Worm (Caenorhabditis elegans): ENCODE data around the gene R04B5.7.
A peak's percentile ranks its signal among the peaks of the same experiment; 100 is the strongest.

Gene R04B5.7

ce11 chrV:10117465-10117864 is 27.1 kb upstream of the R04B5.7 start, which contains the start of gene C08B6.5:
Gene C08B6.5, plus strand, starts transcription at chrV:10117765.
- no peak for TF ChIP-seq dmd-9 (GFP tag; IDR thresholded peaks at IDR 0.05)
- TF ChIP-seq mxl-3 (GFP tag; optimal IDR thresholded peaks at IDR 0.05): no peak
- no peak for TF ChIP-seq lin-38 (GFP tag; IDR thresholded peaks at IDR 0.05)
- TF ChIP-seq unc-39 (tag; optimal IDR thresholded peaks at IDR 0.05): no peak
- no peak for TF ChIP-seq egl-43 (GFP tag; IDR thresholded peaks at IDR 0.05)
- TF ChIP-seq T26A8.4 (GFP tag; IDR thresholded peaks at IDR 0.05): no peak
- TF ChIP-seq saeg-2 (GFP tag; IDR thresholded peaks at IDR 0.05): no peak
- TF ChIP-seq daf-12 (tag; optimal IDR thresholded peaks at IDR 0.05): no peak

- TF ChIP-seq ces-1 (GFP tag; optimal IDR thresholded peaks at IDR 0.05) (no peak), dmd-6 (GFP tag; IDR thresholded peaks at IDR 0.05) (no peak), egl-27 (tag; optimal IDR thresholded peaks at IDR 0.05) (no peak), jun-1 (tag; optimal IDR thresholded peaks at IDR 0.05) (no peak), ama-1 (optimal IDR thresholded peaks at IDR 0.05) (no peak), spr-1 (tag; optimal IDR thresholded peaks at IDR 0.05) (no peak), dve-1 (tag; optimal IDR thresholded peaks at IDR 0.05; ENCODE audit: insufficient read depth) (no peak), ZK337.2 (GFP tag; IDR thresholded peaks at IDR 0.05) (no peak), tra-1 (GFP tag; IDR thresholded peaks at IDR 0.05) (no peak), T20F7.1 (GFP tag; optimal IDR thresholded peaks at IDR 0.05) (no peak), dmd-9 (GFP tag; IDR thresholded peaks at IDR 0.05) (no peak), ceh-82 (tag; optimal IDR thresholded peaks at IDR 0.05) (no peak), lin-38 (GFP tag; IDR thresholded peaks at IDR 0.05) (no peak), tag-97 (GFP tag; IDR thresholded peaks at IDR 0.05) (no peak), ztf-11 (tag; optimal IDR thresholded peaks at IDR 0.05) (no peak), nhr-237 (tag; optimal IDR thresholded peaks at IDR 0.05) (no peak)
Measured at ce11 chrV:10114329-10114728, 24.0 kb upstream of the R04B5.7 start, which contains the start of gene cht-5. Gene cht-5, plus strand, starts transcription at chrV:10114629.

ce11 chrV:10112187-10112586 is 21.8 kb upstream of the R04B5.7 start, which contains the start of gene C08B6.3:
Gene C08B6.3, minus strand, starts transcription at chrV:10112287.
- TF ChIP-seq daf-16 (GFP tag; optimal IDR thresholded peaks at IDR 0.05) (no peak), daf-16 (tag; optimal IDR thresholded peaks at IDR 0.05) (peak; percentile 8), lir-3 (tag; optimal IDR thresholded peaks at IDR 0.05) (no peak), unc-62 (GFP tag; optimal IDR thresholded peaks at IDR 0.05 in 1 of 2) (peak in 1 of 2 experiments; percentile 18), unc-62 (tag; optimal IDR thresholded peaks at IDR 0.05) (no peak)

ce11 chrV:10111129-10111528 is 20.8 kb upstream of the R04B5.7 start:
- TF ChIP-seq dmd-6 (GFP tag; IDR thresholded peaks at IDR 0.05) (no peak), nhr-28 (tag; optimal IDR thresholded peaks at IDR 0.05) (peak; percentile 17), daf-16 (GFP tag; optimal IDR thresholded peaks at IDR 0.05) (no peak), daf-16 (tag; optimal IDR thresholded peaks at IDR 0.05) (peak; percentile 53), pqm-1 (tag; optimal IDR thresholded peaks at IDR 0.05) (peak; percentile 44)

- TF ChIP-seq ceh-32 (tag; optimal IDR thresholded peaks at IDR 0.05; ENCODE audit: poor library complexity) (no peak), daf-12 (tag; optimal IDR thresholded peaks at IDR 0.05) (no peak), nhr-28 (tag; optimal IDR thresholded peaks at IDR 0.05) (no peak), mes-2 (tag; optimal IDR thresholded peaks at IDR 0.05; ENCODE audit: poor library complexity, severe bottlenecking) (no peak), nhr-48 (tag; optimal IDR thresholded peaks at IDR 0.05) (no peak), pqm-1 (tag; optimal IDR thresholded peaks at IDR 0.05) (no peak), ces-1 (GFP tag; optimal IDR thresholded peaks at IDR 0.05) (no peak), php-3 (GFP tag; IDR thresholded peaks at IDR 0.05) (no peak), hif-1 (tag; optimal IDR thresholded peaks at IDR 0.05) (no peak), dve-1 (tag; optimal IDR thresholded peaks at IDR 0.05; ENCODE audit: insufficient read depth) (no peak), T20F7.1 (GFP tag; optimal IDR thresholded peaks at IDR 0.05) (no peak), attf-4 (tag; optimal IDR thresholded peaks at IDR 0.05) (no peak), F49E8.2 (tag; optimal IDR thresholded peaks at IDR 0.05; ENCODE audit: borderline replicate concordance) (no peak), hlh-11 (tag; optimal IDR thresholded peaks at IDR 0.05) (no peak), F37D6.2 (tag; optimal IDR thresholded peaks at IDR 0.05) (no peak), lin-13 (GFP tag; optimal IDR thresholded peaks at IDR 0.05) (no peak), ztf-7 (tag; optimal IDR thresholded peaks at IDR 0.05) (no peak)
Measured at ce11 chrV:10107309-10107708, 16.9 kb upstream of the R04B5.7 start, which contains the start of gene C08B6.11. Gene C08B6.11, plus strand, starts transcription at chrV:10107609.

Data from whole organism, L4 larva.